Worm (Caenorhabditis elegans): ENCODE data around the gene crp-1.

ce11 chrV:10478097-10478828, at the start of gene crp-1, which contains the start of gene Y32F6B.9:
- TF ChIP-seq tbx-11 (GFP tag; IDR thresholded peaks at IDR 0.05) (no peak), ama-1 (optimal IDR thresholded peaks at IDR 0.05) (no peak), ceh-36 (tag; optimal IDR thresholded peaks at IDR 0.05) (no peak), F13C5.2 (tag; optimal IDR thresholded peaks at IDR 0.05) (no peak), tra-4 (tag; optimal IDR thresholded peaks at IDR 0.05) (no peak), hnd-1 (tag; optimal IDR thresholded peaks at IDR 0.05) (no peak)

All from whole organism, early embryonic.